Worm (Caenorhabditis elegans) whole organism, L2 larva: ENCODE measurements around the gene F59E12.8.

Experiments
- ama-1 ChIP-seq: fragments of 150-350 bp; optimal IDR thresholded peaks from 2 replicates; lab custom pipeline; 2018; ENCODE audit warnings: inconsistent platforms
- crh-2 ChIP-seq: sonication (generic microtip); optimal IDR thresholded peaks from 2 replicates; lab custom pipeline; 2017; ENCODE audit warnings: missing biosample characterization, missing genetic modification characterization
- egl-27 ChIP-seq: sonication (generic microtip); optimal IDR thresholded peaks from 3 replicates; lab custom pipeline; 2017; ENCODE audit warnings: missing biosample characterization, missing genetic modification reagents, missing genetic modification characterization
- elt-1 ChIP-seq: fragments of 150-350 bp; optimal IDR thresholded peaks from 2 replicates; lab custom pipeline; 2014; ENCODE audit warnings: missing biosample characterization, missing genetic modification characterization
- mab-5 ChIP-seq: fragments of 150-350 bp; optimal IDR thresholded peaks from 2 replicates; lab custom pipeline; 2014; ENCODE audit warnings: missing biosample characterization, missing genetic modification characterization
- nhr-11 ChIP-seq: fragments of 150-350 bp; optimal IDR thresholded peaks from 2 replicates; lab custom pipeline; 2014; ENCODE audit warnings: missing biosample characterization, missing genetic modification characterization
- nhr-77 ChIP-seq: fragments of 150-350 bp; optimal IDR thresholded peaks from 2 replicates; lab custom pipeline; 2014; ENCODE audit warnings: missing biosample characterization, missing genetic modification characterization
- sma-9 ChIP-seq, 2 experiments: fragments of 150-350 bp in 1 of 2; sonication (generic microtip) in 1 of 2; optimal IDR thresholded peaks; 2 replicates each; lab custom pipeline; 2014 to 2016; ENCODE audit warnings: missing genetic modification characterization in 2 of 2, mild to moderate bottlenecking in 1 of 2, missing biosample characterization in 1 of 2, missing compliant biosample characterization in 1 of 2, missing genetic modification reagents in 1 of 2, moderate library complexity in 1 of 2
- unc-39 ChIP-seq: fragments of 150-350 bp; optimal IDR thresholded peaks from 2 replicates; lab custom pipeline; 2014; ENCODE audit warnings: missing biosample characterization, missing genetic modification characterization
- ztf-11 ChIP-seq: sonication (generic microtip); optimal IDR thresholded peaks from 2 replicates; lab custom pipeline; 2017; ENCODE audit warnings: missing biosample characterization, missing genetic modification characterization
- ztf-4 ChIP-seq: fragments of 150-350 bp; optimal IDR thresholded peaks from 2 replicates; lab custom pipeline; 2014; ENCODE audit warnings: missing biosample characterization, missing genetic modification characterization

- TF ChIP-seq nhr-11 (no peak), ztf-11 (tag; lab: Kevin White, UChicago) (no peak), unc-39 (tag; lab: Kevin White, UChicago) (no peak), ztf-4 (tag; lab: Kevin White, UChicago) (no peak), nhr-77 (no peak), crh-2 (tag; lab: Kevin White, UChicago) (no peak), ama-1 (no peak), sma-9 (GFP tag; optimal IDR thresholded peaks at IDR 0.05; lab: Kevin White, UChicago) (no peak), sma-9 (tag; optimal IDR thresholded peaks at IDR 0.05; lab: Kevin White, UChicago) (no peak), mab-5 (tag; lab: Kevin White, UChicago) (no peak), elt-1 (tag; lab: Kevin White, UChicago) (no peak), egl-27 (tag; lab: Kevin White, UChicago) (no peak)
These were observed at the start of gene F59E12.8 for ce11 chrII:5636826-5637225.
